Worm (Caenorhabditis elegans) whole organism, L4/young adult: ENCODE measurements around the gene R05G6.3.

Source experiments
- W03F9.2 ChIP-seq: fragments of 150-350 bp; optimal IDR thresholded peaks from 2 replicates; lab custom pipeline; 2014; ENCODE audit warnings: missing biosample characterization, missing genetic modification characterization
- him-1 ChIP-seq: sonication (generic microtip); optimal IDR thresholded peaks from 2 replicates; lab custom pipeline; 2016; ENCODE audit warnings: missing genotype, missing genetic modification reagents, missing genetic modification characterization, missing compliant biosample characterization

DNA sequence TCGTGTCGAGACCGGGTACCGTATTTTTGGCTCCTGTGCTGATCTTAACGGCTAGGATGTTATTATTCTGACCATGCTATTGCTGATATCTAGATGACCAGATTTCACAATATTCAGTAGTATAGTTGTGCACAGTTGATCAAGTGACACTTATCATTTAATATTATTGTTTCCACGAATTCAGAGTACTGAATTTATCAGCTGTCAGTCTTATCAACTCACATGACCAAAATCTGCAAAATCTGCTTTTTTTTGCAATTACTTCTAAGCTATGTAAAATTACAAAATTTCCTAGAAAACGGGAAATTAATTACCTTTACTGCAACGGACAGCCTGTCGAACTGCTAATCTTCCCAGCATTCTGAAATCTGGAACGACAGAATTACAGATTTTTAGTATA is 34.1 kb downstream of the R05G6.3 start, which contains the start of gene pam-1:
- TF ChIP-seq him-1 (tag; lab: Kevin White, UChicago) (no peak), W03F9.2 (tag; lab: Kevin White, UChicago) (no peak)
